Worm (Caenorhabditis elegans): Measurements from ENCODE around the gene sknr-1.

sknr-1 gene

ce11 chrV:2673807-2674206, 48.5 kb upstream of the sknr-1 start (continued):
- TF ChIP-seq mdt-29 (GFP tag; IDR thresholded peaks at IDR 0.05) (peak; percentile 34; the same call in 1 of the 2 replicates), Y105C5A.15 (GFP tag; IDR thresholded peaks at IDR 0.05) (0 out of 2 replicates have a peak, but pooled peaks have one; percentile 26), ZK337.2 (GFP tag; IDR thresholded peaks at IDR 0.05) (no peak)

ce11 chrV:2672603-2673002, 47.3 kb upstream of the sknr-1 start, which contains the start of gene W02G9.3:
W02G9.3 (plus strand) TSS chrV:2672986.
- TF ChIP-seq F37D6.2 (tag; optimal IDR thresholded peaks at IDR 0.05) (no peak), nhr-77 (tag; optimal IDR thresholded peaks at IDR 0.05) (peak; percentile 92), unc-130 (GFP tag; optimal IDR thresholded peaks at IDR 0.05) (peak; percentile 40), lir-3 (tag; optimal IDR thresholded peaks at IDR 0.05) (no peak), hif-1 (tag; optimal IDR thresholded peaks at IDR 0.05) (peak in 1 of 2 experiments; percentile 71), aha-1 (tag) (no peak), mes-2 (tag; optimal IDR thresholded peaks at IDR 0.05; ENCODE audit: poor library complexity, severe bottlenecking) (peak; percentile 90), Y48G9A.11 (GFP tag; IDR thresholded peaks at IDR 0.05) (0 out of 2 replicates have a peak, but pooled peaks have one; percentile 31), nhr-11 (tag; optimal IDR thresholded peaks at IDR 0.05) (peak; percentile 96), hmg-1.1 (GFP tag; IDR thresholded peaks at IDR 0.05) (peak; percentile 36; the same call in 1 of the 2 replicates), spr-1 (tag; optimal IDR thresholded peaks at IDR 0.05) (no peak), nhr-48 (tag; optimal IDR thresholded peaks at IDR 0.05) (no peak), dmd-6 (GFP tag; IDR thresholded peaks at IDR 0.05) (peak; percentile 24; the same call in 1 of the 2 replicates), lsy-2 (tag; optimal IDR thresholded peaks at IDR 0.05) (peak; percentile 10 to 91), zag-1 (tag; optimal IDR thresholded peaks at IDR 0.05) (no peak), nhr-76 (tag; optimal IDR thresholded peaks at IDR 0.05) (no peak), rbr-2 (tag; optimal IDR thresholded peaks at IDR 0.05) (peak; percentile 68), lin-38 (GFP tag; IDR thresholded peaks at IDR 0.05) (peak; percentile 97), daf-16 (GFP tag; optimal IDR thresholded peaks at IDR 0.05) (no peak), daf-16 (tag; optimal IDR thresholded peaks at IDR 0.05) (peak; percentile 56), mep-1 (tag; optimal IDR thresholded peaks at IDR 0.05) (peak; percentile 70), daf-19 (GFP tag; conservative IDR thresholded peaks at IDR 0.05) (no peak), hlh-30 (tag; optimal IDR thresholded peaks at IDR 0.05; ENCODE audit: insufficient read depth) (peak; percentile 41), nhr-28 (tag; optimal IDR thresholded peaks at IDR 0.05) (peak; percentile 71), fkh-10 (GFP tag; optimal IDR thresholded peaks at IDR 0.05) (peak; percentile 75), ceh-44 (GFP tag; IDR thresholded peaks at IDR 0.05) (0 out of 2 replicates have a peak, but pooled peaks have one; percentile 11), lin-13 (GFP tag; optimal IDR thresholded peaks at IDR 0.05) (peak; percentile 86), vab-7 (GFP tag; IDR thresholded peaks at IDR 0.05) (peak; percentile 27; the same call in 1 of the 2 replicates), attf-4 (tag; optimal IDR thresholded peaks at IDR 0.05) (no peak), ZK337.2 (GFP tag; IDR thresholded peaks at IDR 0.05) (0 out of 2 replicates have a peak, but pooled peaks have one; percentile 17), pha-4 (GFP tag; IDR thresholded peaks at IDR 0.05) (no peak), pha-4 (tag; optimal IDR thresholded peaks at IDR 0.05) (peak; percentile 81), dve-1 (tag; optimal IDR thresholded peaks at IDR 0.05; ENCODE audit: insufficient read depth) (peak; percentile 83), jun-1 (tag; optimal IDR thresholded peaks at IDR 0.05) (no peak), arid-1 (GFP tag; conservative IDR thresholded peaks at IDR 0.05) (no peak), ama-1 (optimal IDR thresholded peaks at IDR 0.05) (no peak), F49E8.2 (tag; optimal IDR thresholded peaks at IDR 0.05; ENCODE audit: borderline replicate concordance) (peak; percentile 24), zip-11 (GFP tag; IDR thresholded peaks at IDR 0.05) (no peak), mdt-29 (GFP tag; IDR thresholded peaks at IDR 0.05) (no peak), mdl-1 (tag; optimal IDR thresholded peaks at IDR 0.05) (no peak), unc-39 (tag; optimal IDR thresholded peaks at IDR 0.05) (no peak), ZK546.5 (tag; optimal IDR thresholded peaks at IDR 0.05) (no peak), hlh-11 (tag; optimal IDR thresholded peaks at IDR 0.05) (peak; percentile 3), T26A8.4 (GFP tag; IDR thresholded peaks at IDR 0.05) (no peak), dpl-1 (GFP tag; optimal IDR thresholded peaks at IDR 0.05) (peak; percentile 80), nhr-6 (tag; optimal IDR thresholded peaks at IDR 0.05) (peak; percentile 22)

Measured in whole organism, L4 larva.